Worm (Caenorhabditis elegans): ENCODE results near the gene T05C1.3.

DNA sequence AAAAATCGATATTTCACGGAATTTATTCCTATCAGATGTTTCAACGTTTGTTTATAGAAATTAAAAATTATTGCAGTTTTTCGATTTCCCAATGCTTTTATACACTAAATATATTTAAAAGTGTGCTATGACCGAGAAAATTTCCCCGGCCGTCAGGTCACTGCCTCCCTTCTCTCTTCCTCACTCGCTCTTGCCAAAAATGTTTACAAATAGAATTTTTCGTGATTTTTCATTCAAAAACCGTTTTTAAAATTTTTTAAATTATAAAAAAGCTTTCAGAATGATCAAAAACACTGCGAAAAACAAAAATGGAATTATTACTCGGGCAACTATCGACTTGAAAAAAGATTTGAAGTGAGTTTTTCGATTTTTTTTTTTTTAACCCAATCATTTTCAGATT, 28.3 kb downstream of the T05C1.3 start, which contains the start of the genes T12C9.7 and vps-18:
- no peak for TF ChIP-seq ceh-40 (GFP tag; IDR thresholded peaks at IDR 0.05)
- TF ChIP-seq ztf-26 (tag; optimal IDR thresholded peaks at IDR 0.05): no peak
- no peak for TF ChIP-seq F57A8.1 (GFP tag; optimal IDR thresholded peaks at IDR 0.05)
- TF ChIP-seq snpc-4 (GFP tag; optimal IDR thresholded peaks at IDR 0.05): no peak
- TF ChIP-seq snpc-4 (tag; optimal IDR thresholded peaks at IDR 0.05): no peak
- no peak for TF ChIP-seq sea-2 (GFP tag; IDR thresholded peaks at IDR 0.05)
- no peak for TF ChIP-seq pha-4 (tag; optimal IDR thresholded peaks at IDR 0.05)
- no peak for TF ChIP-seq F22D6.2 (tag; optimal IDR thresholded peaks at IDR 0.05)

Measured in whole organism, young adult.